Worm (Caenorhabditis elegans) whole organism, L1 larva: Measurements from ENCODE around the gene lev-1.

Experiments used
- Y116A8C.19 ChIP-seq: sonication (generic microtip); optimal IDR thresholded peaks from 2 replicates; lab custom pipeline; 2016; ENCODE audit warnings: missing compliant biosample characterization, missing genetic modification characterization, borderline replicate concordance
- blmp-1 ChIP-seq: fragments of 150-350 bp; optimal IDR thresholded peaks from 2 replicates; lab custom pipeline; 2014; ENCODE audit warnings: missing biosample characterization, missing genetic modification characterization
- ces-1 ChIP-seq: fragments of 150-350 bp; optimal IDR thresholded peaks from 2 replicates; lab custom pipeline; 2014; ENCODE audit warnings: missing biosample characterization, missing genetic modification reagents, missing genetic modification characterization
- dpl-1 ChIP-seq, 3 experiments: fragments of 150-350 bp in 2 of 3; sonication (generic microtip) in 1 of 3; optimal IDR thresholded peaks; 2 replicates each; lab custom pipeline; 2014 to 2017; ENCODE audit warnings: missing biosample characterization in 3 of 3, missing genetic modification characterization in 3 of 3, missing genetic modification reagents in 3 of 3
- mdl-1 ChIP-seq, 2 experiments: fragments of 150-350 bp; optimal IDR thresholded peaks; 2 replicates each; lab custom pipeline; 2014 to 2017; ENCODE audit warnings: missing biosample characterization in 2 of 2, missing genetic modification characterization in 2 of 2, inconsistent platforms in 1 of 2
- nhr-76 ChIP-seq: sonication (generic microtip); optimal IDR thresholded peaks from 2 replicates; lab custom pipeline; 2017; ENCODE audit warnings: missing biosample characterization, missing genetic modification characterization
- pqm-1 ChIP-seq: sonication (generic microtip); optimal IDR thresholded peaks from 3 replicates; lab custom pipeline; 2017; ENCODE audit warnings: missing biosample characterization, missing genetic modification characterization
- tlp-1 ChIP-seq: fragments of 150-350 bp; optimal IDR thresholded peaks from 2 replicates; lab custom pipeline; 2014; ENCODE audit warnings: missing biosample characterization, missing genetic modification characterization

DNA sequence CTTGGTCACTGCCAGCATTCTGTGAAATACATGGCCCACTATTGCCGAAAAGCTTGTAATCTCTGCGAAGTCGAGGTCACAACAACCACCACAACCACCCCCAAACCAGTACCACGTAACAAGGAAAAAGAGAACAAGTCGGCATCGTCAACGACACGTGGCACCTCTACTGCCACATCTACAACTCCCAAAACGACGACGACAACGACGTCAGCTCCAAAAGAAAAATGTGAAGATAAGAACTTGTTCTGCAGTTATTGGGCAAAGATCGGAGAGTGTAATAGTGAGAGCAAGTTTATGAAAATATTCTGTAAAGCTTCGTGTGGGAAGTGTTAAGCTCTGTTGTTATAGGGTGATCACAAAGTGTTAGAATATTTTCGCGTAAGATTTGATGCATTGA, 5.8 kb downstream of the lev-1 start:
- TF ChIP-seq pqm-1 (tag; lab: Kevin White, UChicago) (no peak), nhr-76 (tag; lab: Kevin White, UChicago) (no peak), ces-1 (GFP tag; lab: Kevin White, UChicago) (no peak), dpl-1 (GFP tag; optimal IDR thresholded peaks at IDR 0.05; lab: Kevin White, UChicago) (no peak), Y116A8C.19 (tag; lab: Kevin White, UChicago) (no peak), blmp-1 (tag; lab: Kevin White, UChicago) (no peak), tlp-1 (no peak), mdl-1 (tag; optimal IDR thresholded peaks at IDR 0.05; lab: Kevin White, UChicago) (no peak)
